Fruit fly (Drosophila melanogaster) whole organism, adult: ENCODE data around the gene Naa80.

Experiments used
- CG12768 ChIP-seq: fragments of 200-800 bp; sonication (Bioruptor generic); optimal IDR thresholded peaks from 2 replicates; lab custom pipeline; 2017; ENCODE audit warnings: missing biosample characterization, missing genetic modification characterization, mild to moderate bottlenecking, moderate library complexity, missing genetic modification reagents
- CG14711 ChIP-seq: fragments of 200-800 bp; sonication (Bioruptor generic); optimal IDR thresholded peaks from 2 replicates; lab custom pipeline; 2018; ENCODE audit warnings: missing biosample characterization, mild to moderate bottlenecking, missing genetic modification characterization, moderate library complexity
- CG1620 ChIP-seq: fragments of 200-800 bp; sonication (Bioruptor generic); optimal IDR thresholded peaks from 2 replicates; lab custom pipeline; 2016; ENCODE audit warnings: missing biosample characterization, missing genetic modification characterization
- CG7045 ChIP-seq: fragments of 200-800 bp; sonication (Bioruptor generic); optimal IDR thresholded peaks from 2 replicates; lab custom pipeline; 2017; ENCODE audit warnings: missing biosample characterization, mild to moderate bottlenecking, missing genetic modification characterization
- cnc ChIP-seq, 2 experiments: fragments of >200 bp; optimal IDR thresholded peaks; 2 replicates each; lab custom pipeline; 2017
- kay ChIP-seq: fragments of 200-800 bp; sonication (Bioruptor generic); peaks from one replicate; lab custom pipeline; 2016; ENCODE audit warnings: missing biosample characterization, missing genetic modification characterization, borderline replicate concordance
- tj ChIP-seq: fragments of 200-800 bp; sonication (Bioruptor generic); optimal IDR thresholded peaks from 3 replicates; lab custom pipeline; 2017; ENCODE audit warnings: missing biosample characterization, mild to moderate bottlenecking, missing genetic modification characterization, moderate library complexity
- toe ChIP-seq: fragments of 200-800 bp; sonication (Bioruptor generic); optimal IDR thresholded peaks from 2 replicates; lab custom pipeline; 2016; ENCODE audit warnings: missing biosample characterization, missing genetic modification characterization

- TF ChIP-seq cnc (optimal IDR thresholded peaks at IDR 0.05; lab: Kevin White, UChicago) (no peak), CG1620 (no peak), tj (GFP tag; lab: Kevin White, UChicago) (no peak), CG12768 (GFP tag; lab: Kevin White, UChicago) (no peak), toe (GFP tag; lab: Kevin White, UChicago) (no peak), CG7045 (GFP tag; lab: Kevin White, UChicago) (no peak), kay (peak; percentile 27), CG14711 (no peak)
Observed at dm6 chr3R:9739793-9740192, 27.8 kb upstream of the Naa80 start, which contains the start of gene side-VII.
